Worm (Caenorhabditis elegans): ENCODE results near the gene iglr-2.
"Not testable (repeated sequence)": the region's sequence is repeated elsewhere in the genome, so short reads cannot be mapped to it uniquely, and the experiment has no call there.

ce11 chrIII:8339372-8339771 lies 8.3 kb upstream of the iglr-2 start, which contains the start of gene clc-28:
- TF ChIP-seq ceh-58 (GFP tag; IDR thresholded peaks at IDR 0.05); unc-130 (GFP tag; optimal IDR thresholded peaks at IDR 0.05); nhr-120 (GFP tag; IDR thresholded peaks at IDR 0.05); hlh-26 (GFP tag; conservative IDR thresholded peaks at IDR 0.05); lir-1 (GFP tag; conservative IDR thresholded peaks at IDR 0.05); nhr-80 (tag; optimal IDR thresholded peaks at IDR 0.05); die-1 (tag; optimal IDR thresholded peaks at IDR 0.05); madf-6 (GFP tag; IDR thresholded peaks at IDR 0.05): not testable (repeated sequence)

Data from whole organism, young adult.